Worm (Caenorhabditis elegans): ENCODE measurements around the gene C54F6.20.
"Not testable (repeated sequence)": the region's sequence is repeated elsewhere in the genome, so short reads cannot be mapped to it uniquely, and the experiment has no call there.

Gene C54F6.20

ce11 chrV:7497440-7497839 lies 27.1 kb upstream of the C54F6.20 start, which contains the start of gene srh-79:
Gene srh-79, plus strand, starts transcription at chrV:7497740.
- no peak for TF ChIP-seq ztf-23 (GFP tag; IDR thresholded peaks at IDR 0.05)
- no peak for TF ChIP-seq ztf-29 (GFP tag; IDR thresholded peaks at IDR 0.05)
- no peak for TF ChIP-seq cog-1 (tag; optimal IDR thresholded peaks at IDR 0.05)
- no peak for TF ChIP-seq flt-1 (GFP tag; IDR thresholded peaks at IDR 0.05)
- TF ChIP-seq tab-1 (GFP tag; IDR thresholded peaks at IDR 0.05) = no peak
- no peak for TF ChIP-seq ref-1 (GFP tag; conservative IDR thresholded peaks at IDR 0.05)
- TF ChIP-seq klf-2 (GFP tag; conservative IDR thresholded peaks at IDR 0.05) = no peak
- no peak for TF ChIP-seq med-1 (GFP tag; optimal IDR thresholded peaks at IDR 0.05; ENCODE audit: insufficient read depth)
- TF ChIP-seq T22C8.4 (GFP tag; IDR thresholded peaks at IDR 0.05) = no peak

- TF ChIP-seq ref-1 (GFP tag; conservative IDR thresholded peaks at IDR 0.05) (no peak), tab-1 (GFP tag; IDR thresholded peaks at IDR 0.05) (no peak), cog-1 (tag; optimal IDR thresholded peaks at IDR 0.05) (no peak), T22C8.4 (GFP tag; IDR thresholded peaks at IDR 0.05) (no peak), ztf-29 (GFP tag; IDR thresholded peaks at IDR 0.05) (no peak), flt-1 (GFP tag; IDR thresholded peaks at IDR 0.05) (no peak), med-1 (GFP tag; optimal IDR thresholded peaks at IDR 0.05; ENCODE audit: insufficient read depth) (no peak), klf-2 (GFP tag; conservative IDR thresholded peaks at IDR 0.05) (no peak), ztf-23 (GFP tag; IDR thresholded peaks at IDR 0.05) (no peak)
Measured at ce11 chrV:7501194-7501593, 23.4 kb upstream of the C54F6.20 start.

- TF ChIP-seq T22C8.4 (GFP tag; IDR thresholded peaks at IDR 0.05) (no peak), ztf-29 (GFP tag; IDR thresholded peaks at IDR 0.05) (no peak), ztf-23 (GFP tag; IDR thresholded peaks at IDR 0.05) (no peak), med-1 (GFP tag; optimal IDR thresholded peaks at IDR 0.05; ENCODE audit: insufficient read depth) (no peak), klf-2 (GFP tag; conservative IDR thresholded peaks at IDR 0.05) (no peak)
Measured at ce11 chrV:7504271-7504670, 20.3 kb upstream of the C54F6.20 start, which contains the start of gene srh-229. Gene srh-229, minus strand, starts transcription at chrV:7504371.

- no peak for TF ChIP-seq ref-1 (GFP tag; conservative IDR thresholded peaks at IDR 0.05)
Measured at ce11 chrV:7506207-7506606, 18.3 kb upstream of the C54F6.20 start.

- no peak for TF ChIP-seq cog-1 (tag; optimal IDR thresholded peaks at IDR 0.05)
- no peak for TF ChIP-seq ztf-29 (GFP tag; IDR thresholded peaks at IDR 0.05)
- TF ChIP-seq ref-1 (GFP tag; conservative IDR thresholded peaks at IDR 0.05) = no peak
- no peak for TF ChIP-seq med-1 (GFP tag; optimal IDR thresholded peaks at IDR 0.05; ENCODE audit: insufficient read depth)
- no peak for TF ChIP-seq tab-1 (GFP tag; IDR thresholded peaks at IDR 0.05)
- TF ChIP-seq klf-2 (GFP tag; conservative IDR thresholded peaks at IDR 0.05) = no peak
- TF ChIP-seq ztf-23 (GFP tag; IDR thresholded peaks at IDR 0.05) = no peak
- TF ChIP-seq flt-1 (GFP tag; IDR thresholded peaks at IDR 0.05) = no peak
- no peak for TF ChIP-seq T22C8.4 (GFP tag; IDR thresholded peaks at IDR 0.05)
Measured at ce11 chrV:7508566-7509044, 15.9 kb upstream of the C54F6.20 start, which contains the start of the genes str-31 and nhr-172. Gene str-31, minus strand, starts transcription at chrV:7508666. Gene nhr-172, plus strand, starts transcription at chrV:7508994.

ce11 chrV:7511465-7511864 lies 13.1 kb upstream of the C54F6.20 start, which contains the start of gene nhr-171:
Gene nhr-171, plus strand, starts transcription at chrV:7511765.
- TF ChIP-seq flt-1 (GFP tag; IDR thresholded peaks at IDR 0.05); cog-1 (tag; optimal IDR thresholded peaks at IDR 0.05); tab-1 (GFP tag; IDR thresholded peaks at IDR 0.05): not testable (repeated sequence)

ce11 chrV:7514939-7515338 lies 9.6 kb upstream of the C54F6.20 start, which contains the start of gene srb-18:
Gene srb-18, plus strand, starts transcription at chrV:7515239.
- no peak for TF ChIP-seq klf-2 (GFP tag; conservative IDR thresholded peaks at IDR 0.05)
- no peak for TF ChIP-seq T22C8.4 (GFP tag; IDR thresholded peaks at IDR 0.05)
- TF ChIP-seq cog-1 (tag; optimal IDR thresholded peaks at IDR 0.05) = no peak
- no peak for TF ChIP-seq flt-1 (GFP tag; IDR thresholded peaks at IDR 0.05)
- no peak for TF ChIP-seq med-1 (GFP tag; optimal IDR thresholded peaks at IDR 0.05; ENCODE audit: insufficient read depth)
- no peak for TF ChIP-seq tab-1 (GFP tag; IDR thresholded peaks at IDR 0.05)
- TF ChIP-seq ref-1 (GFP tag; conservative IDR thresholded peaks at IDR 0.05) = no peak
- no peak for TF ChIP-seq ztf-29 (GFP tag; IDR thresholded peaks at IDR 0.05)
- no peak for TF ChIP-seq ztf-23 (GFP tag; IDR thresholded peaks at IDR 0.05)

- TF ChIP-seq T22C8.4 (GFP tag; IDR thresholded peaks at IDR 0.05) = no peak
- TF ChIP-seq klf-2 (GFP tag; conservative IDR thresholded peaks at IDR 0.05) = no peak
- TF ChIP-seq cog-1 (tag; optimal IDR thresholded peaks at IDR 0.05) = no peak
- no peak for TF ChIP-seq ref-1 (GFP tag; conservative IDR thresholded peaks at IDR 0.05)
- TF ChIP-seq ztf-29 (GFP tag; IDR thresholded peaks at IDR 0.05) = no peak
- no peak for TF ChIP-seq tab-1 (GFP tag; IDR thresholded peaks at IDR 0.05)
- TF ChIP-seq ztf-23 (GFP tag; IDR thresholded peaks at IDR 0.05) = no peak
- no peak for TF ChIP-seq med-1 (GFP tag; optimal IDR thresholded peaks at IDR 0.05; ENCODE audit: insufficient read depth)
- no peak for TF ChIP-seq flt-1 (GFP tag; IDR thresholded peaks at IDR 0.05)
Measured at ce11 chrV:7520077-7520476, 4.5 kb upstream of the C54F6.20 start, which contains the start of gene srb-19. Gene srb-19, minus strand, starts transcription at chrV:7520177.

- TF ChIP-seq tab-1 (GFP tag; IDR thresholded peaks at IDR 0.05) (no peak), ztf-23 (GFP tag; IDR thresholded peaks at IDR 0.05) (no peak), med-1 (GFP tag; optimal IDR thresholded peaks at IDR 0.05; ENCODE audit: insufficient read depth) (no peak), ref-1 (GFP tag; conservative IDR thresholded peaks at IDR 0.05) (no peak), cog-1 (tag; optimal IDR thresholded peaks at IDR 0.05) (no peak), klf-2 (GFP tag; conservative IDR thresholded peaks at IDR 0.05) (no peak)
Measured at ce11 chrV:7521304-7521703, 3.2 kb upstream of the C54F6.20 start.

- TF ChIP-seq ztf-23 (GFP tag; IDR thresholded peaks at IDR 0.05) (no peak), cog-1 (tag; optimal IDR thresholded peaks at IDR 0.05) (no peak), klf-2 (GFP tag; conservative IDR thresholded peaks at IDR 0.05) (no peak), ref-1 (GFP tag; conservative IDR thresholded peaks at IDR 0.05) (no peak), flt-1 (GFP tag; IDR thresholded peaks at IDR 0.05) (no peak), med-1 (GFP tag; optimal IDR thresholded peaks at IDR 0.05; ENCODE audit: insufficient read depth) (no peak), ztf-29 (GFP tag; IDR thresholded peaks at IDR 0.05) (no peak), tab-1 (GFP tag; IDR thresholded peaks at IDR 0.05) (no peak), T22C8.4 (GFP tag; IDR thresholded peaks at IDR 0.05) (no peak)
Measured at ce11 chrV:7522279-7522678, 2.3 kb upstream of the C54F6.20 start, which contains the start of gene C54F6.15. Gene C54F6.15, minus strand, starts transcription at chrV:7522379.
